Worm (Caenorhabditis elegans) whole organism, late embryonic: Measurements from ENCODE around the gene lipl-6.

Experiments
- C08G9.2 ChIP-seq: sonication (generic microtip); optimal IDR thresholded peaks from 2 replicates; lab custom pipeline; 2016; ENCODE audit warnings: mild to moderate bottlenecking, missing genetic modification characterization, moderate library complexity, missing compliant biosample characterization
- K02D7.2 ChIP-seq: sonication (generic microtip); optimal IDR thresholded peaks from 2 replicates; lab custom pipeline; 2017; ENCODE audit warnings: mild to moderate bottlenecking, missing genetic modification characterization, missing compliant biosample characterization
- K09A11.1 ChIP-seq: sonication (generic microtip); optimal IDR thresholded peaks from 2 replicates; lab custom pipeline; 2017; ENCODE audit warnings: antibody characterized with exemption, mild to moderate bottlenecking, missing genetic modification characterization, missing compliant biosample characterization; ENCODE audit not compliant: insufficient read depth
- Y22D7AL.16 ChIP-seq: sonication (generic microtip); optimal IDR thresholded peaks from 2 replicates; lab custom pipeline; 2016; ENCODE audit warnings: missing genetic modification characterization, missing compliant biosample characterization
- ama-1 ChIP-seq: fragments of 150-350 bp; optimal IDR thresholded peaks from 2 replicates; lab custom pipeline; 2014
- ceh-45 ChIP-seq: fragments of 200-800 bp; sonication (Bioruptor generic); IDR thresholded peaks from 2 replicates; pipeline ENCODE4 v1.3.6; 2022; ENCODE audit warnings: missing genetic modification reagents, missing genetic modification characterization, missing compliant biosample characterization
- ceh-48 ChIP-seq: sonication (generic microtip); optimal IDR thresholded peaks from 2 replicates; lab custom pipeline; 2016; ENCODE audit warnings: missing genetic modification characterization, inconsistent platforms, missing compliant biosample characterization
- fax-1 ChIP-seq: sonication (generic microtip); optimal IDR thresholded peaks from 2 replicates; lab custom pipeline; 2016; ENCODE audit warnings: missing genotype, missing genetic modification characterization, missing compliant biosample characterization
- lim-6 ChIP-seq: sonication (generic microtip); optimal IDR thresholded peaks from 2 replicates; lab custom pipeline; 2016; ENCODE audit warnings: missing genetic modification characterization, missing compliant biosample characterization
- mec-3 ChIP-seq: sonication (generic microtip); optimal IDR thresholded peaks from 2 replicates; lab custom pipeline; 2016; ENCODE audit warnings: borderline replicate concordance, missing genetic modification characterization, missing compliant biosample characterization
- nfya-1 ChIP-seq: sonication (generic microtip); optimal IDR thresholded peaks from 2 replicates; lab custom pipeline; 2017; ENCODE audit warnings: missing genetic modification characterization, mild to moderate bottlenecking, missing compliant biosample characterization, antibody characterized with exemption, moderate library complexity
- pha-4 ChIP-seq: fragments of 150-350 bp; optimal IDR thresholded peaks from 2 replicates; lab custom pipeline; 2018; ENCODE audit warnings: missing biosample characterization, missing genetic modification reagents, missing genetic modification characterization
- pqm-1 ChIP-seq: sonication (generic microtip); optimal IDR thresholded peaks from 2 replicates; lab custom pipeline; 2016; ENCODE audit warnings: missing genetic modification characterization, missing compliant biosample characterization
- rnt-1 ChIP-seq: sonication (generic microtip); optimal IDR thresholded peaks from 2 replicates; lab custom pipeline; 2016; ENCODE audit warnings: missing genetic modification characterization, missing compliant biosample characterization

DNA sequence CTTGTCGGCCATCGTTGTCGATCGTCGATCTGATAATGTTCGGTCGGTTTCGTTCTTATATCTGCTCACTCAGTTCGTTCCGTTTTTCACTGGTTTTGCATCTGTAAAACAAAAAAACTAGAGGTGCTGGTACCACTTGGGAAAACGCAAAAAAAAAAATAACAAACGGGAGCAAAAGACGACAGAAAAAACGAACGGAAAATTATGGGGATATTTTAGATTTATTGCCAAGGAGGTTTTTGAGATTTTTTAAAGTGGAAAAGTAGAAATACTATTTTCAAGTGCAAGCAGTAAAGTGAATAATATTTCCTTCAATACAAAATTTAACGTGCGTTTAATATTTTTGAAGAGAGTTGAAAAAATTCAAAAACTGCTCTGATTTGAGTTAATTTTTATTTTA lies 5.2 kb downstream of the lipl-6 start, which contains the start of gene unc-68:
- TF ChIP-seq C08G9.2 (tag; lab: Kevin White, UChicago) (no peak), nfya-1 (no peak), mec-3 (tag; lab: Kevin White, UChicago) (no peak), K09A11.1 (tag; lab: Kevin White, UChicago) (no peak), Y22D7AL.16 (no peak), pha-4 (tag; lab: Kevin White, UChicago) (no peak), pqm-1 (tag; lab: Kevin White, UChicago) (no peak), K02D7.2 (tag; lab: Kevin White, UChicago) (no peak), ceh-45 (no peak), fax-1 (no peak), rnt-1 (tag; lab: Kevin White, UChicago) (no peak), ama-1 (lab: Kevin White, UChicago) (no peak), ceh-48 (tag; lab: Kevin White, UChicago) (no peak), lim-6 (tag; lab: Kevin White, UChicago) (no peak)
